Worm (Caenorhabditis elegans): ENCODE results near the gene F41D9.2.

F41D9.2 gene

DNA sequence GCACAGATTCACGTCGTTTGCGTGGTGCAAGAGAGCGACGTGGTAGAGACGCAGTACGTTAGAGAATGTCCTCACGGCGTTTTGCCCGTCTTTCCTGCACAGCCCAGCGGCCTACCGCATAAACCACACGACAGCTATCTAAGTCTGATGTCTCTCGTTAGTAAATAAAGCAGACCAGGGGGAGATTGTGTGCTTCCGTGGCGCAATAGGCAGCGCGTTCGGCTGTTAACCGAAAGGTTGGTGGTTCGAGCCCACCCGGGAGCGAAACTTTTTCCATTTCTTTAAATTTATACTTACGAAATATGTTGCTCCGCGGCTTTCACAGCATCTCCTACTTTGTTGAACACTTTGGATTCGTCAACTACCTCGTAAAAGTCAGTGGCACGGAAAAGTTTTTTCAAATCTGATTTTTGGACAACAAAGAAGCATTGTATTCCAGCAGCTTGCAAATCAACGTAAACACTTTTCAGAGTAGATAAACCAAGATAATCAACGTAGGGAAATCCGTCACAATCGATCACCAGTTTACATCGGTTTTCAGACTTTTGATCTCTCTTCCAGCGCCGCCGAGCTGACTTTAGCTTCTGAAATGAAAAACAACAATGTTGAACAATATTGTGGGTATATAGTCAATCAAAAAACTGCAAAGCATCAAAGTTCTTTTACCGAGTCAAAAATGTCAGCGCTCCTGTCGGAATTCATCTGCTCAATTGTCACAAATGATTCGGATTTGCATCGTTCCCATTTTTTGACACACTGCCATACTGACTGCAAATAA lies 19.8 kb upstream of the F41D9.2 start (continued):
- peak; percentile 68 for TF ChIP-seq snpc-4 (GFP tag; optimal IDR thresholded peaks at IDR 0.05)
- TF ChIP-seq snpc-4 (tag; optimal IDR thresholded peaks at IDR 0.05), result peak in 3 of 4 experiments; percentile 52 to 83 (median 71)
- TF ChIP-seq rec-8 (tag; optimal IDR thresholded peaks at IDR 0.05), result peak; percentile 86 to 87
- TF ChIP-seq F10E7.11 (tag; optimal IDR thresholded peaks at IDR 0.05), result peak; percentile 74
- peak; percentile 93 for TF ChIP-seq hmg-1.2 (GFP tag; IDR thresholded peaks at IDR 0.05)
- TF ChIP-seq nfyb-1 (GFP tag; IDR thresholded peaks at IDR 0.05), result peak; percentile 94
- peak; percentile 94 for TF ChIP-seq dox-1 (GFP tag; IDR thresholded peaks at IDR 0.05)
- TF ChIP-seq bed-1 (GFP tag; IDR thresholded peaks at IDR 0.05), result no peak
- peak; percentile 96 for TF ChIP-seq Y56A3A.18 (GFP tag; IDR thresholded peaks at IDR 0.05)
- peak; percentile 58 for TF ChIP-seq egrh-3 (GFP tag; IDR thresholded peaks at IDR 0.05)
- 0 out of 2 replicates have a peak, but pooled peaks have one; percentile 44 for TF ChIP-seq C17E4.6 (GFP tag; IDR thresholded peaks at IDR 0.05)
- TF ChIP-seq snpc-1.1 (tag; optimal IDR thresholded peaks at IDR 0.05; ENCODE audit: insufficient read depth), result peak; percentile 17
- TF ChIP-seq snpc-1.3 (tag; optimal IDR thresholded peaks at IDR 0.05; ENCODE audit: insufficient read depth), result peak; percentile 83
- peak; percentile 86 for TF ChIP-seq ztf-6 (GFP tag; IDR thresholded peaks at IDR 0.05)
- TF ChIP-seq B0035.1 (tag; optimal IDR thresholded peaks at IDR 0.05), result peak; percentile 86
- TF ChIP-seq F22D6.2 (tag; optimal IDR thresholded peaks at IDR 0.05), result peak; percentile 78
- TF ChIP-seq F37B4.10 (GFP tag; IDR thresholded peaks at IDR 0.05), result 0 out of 2 replicates have a peak, but pooled peaks have one; percentile 88
- no peak for TF ChIP-seq ama-1 (optimal IDR thresholded peaks at IDR 0.05)
- peak; percentile 62 to 86 for TF ChIP-seq ama-1 (GFP tag; optimal IDR thresholded peaks at IDR 0.05)
- no peak for TF ChIP-seq nfya-1 (tag; optimal IDR thresholded peaks at IDR 0.05; ENCODE audit: borderline replicate concordance, insufficient read depth)
- peak; percentile 93 for TF ChIP-seq hrde-1 (tag; optimal IDR thresholded peaks at IDR 0.05; ENCODE audit: borderline replicate concordance)
- peak; percentile 84 for TF ChIP-seq bed-2 (GFP tag; IDR thresholded peaks at IDR 0.05)
- TF ChIP-seq ceh-79 (tag; optimal IDR thresholded peaks at IDR 0.05), result peak; percentile 98
- TF ChIP-seq K11D2.4 (GFP tag; IDR thresholded peaks at IDR 0.05), result peak; percentile 84
- TF ChIP-seq lag-1 (GFP tag; IDR thresholded peaks at IDR 0.05), result no peak
- TF ChIP-seq repo-1 (tag; optimal IDR thresholded peaks at IDR 0.05), result peak; percentile 94
- no peak for TF ChIP-seq egl-18 (GFP tag; IDR thresholded peaks at IDR 0.05)
- TF ChIP-seq B0336.3 (GFP tag; IDR thresholded peaks at IDR 0.05), result no peak; the same call in 1 of the 2 replicates
- peak; percentile 98 for TF ChIP-seq lin-26 (GFP tag; IDR thresholded peaks at IDR 0.05)
- peak; percentile 94 for TF ChIP-seq ceh-27 (GFP tag; optimal IDR thresholded peaks at IDR 0.05)
- peak; percentile 90 for TF ChIP-seq ekl-4 (GFP tag; IDR thresholded peaks at IDR 0.05)
- TF ChIP-seq mes-4 (tag; optimal IDR thresholded peaks at IDR 0.05), result peak; percentile 66
- TF ChIP-seq nhr-27 (tag; optimal IDR thresholded peaks at IDR 0.05), result peak; percentile 87
- no peak for TF ChIP-seq lin-54 (GFP tag; optimal IDR thresholded peaks at IDR 0.05)
- TF ChIP-seq madf-8 (GFP tag; conservative IDR thresholded peaks at IDR 0.05), result peak; percentile 46
- peak; percentile 97 for TF ChIP-seq zim-3 (tag; optimal IDR thresholded peaks at IDR 0.05)
- TF ChIP-seq tbp1 (GFP tag; optimal IDR thresholded peaks at IDR 0.05), result peak; percentile 93
- peak; percentile 98 for TF ChIP-seq ztf-25 (GFP tag; IDR thresholded peaks at IDR 0.05)
- peak; percentile 34; the same call in 1 of the 2 replicates for TF ChIP-seq F33H1.4 (GFP tag; IDR thresholded peaks at IDR 0.05)
- TF ChIP-seq zfh-2 (GFP tag; conservative IDR thresholded peaks at IDR 0.05), result peak; percentile 93
- peak; percentile 70; the same call in 1 of the 2 replicates for TF ChIP-seq attf-3 (GFP tag; conservative IDR thresholded peaks at IDR 0.05)
- peak; percentile 62 for TF ChIP-seq ztf-3 (GFP tag; optimal IDR thresholded peaks at IDR 0.05)
- TF ChIP-seq die-1 (tag; optimal IDR thresholded peaks at IDR 0.05), result peak; percentile 98
- peak; percentile 87 for TF ChIP-seq hlh-12 (tag; optimal IDR thresholded peaks at IDR 0.05)
- peak; percentile 89 for TF ChIP-seq somi-1 (GFP tag; optimal IDR thresholded peaks at IDR 0.05)
- TF ChIP-seq aptf-3 (GFP tag; IDR thresholded peaks at IDR 0.05), result peak; percentile 68; the same call in 1 of the 2 replicates
